Worm (Caenorhabditis elegans) whole organism, L1 larva: ENCODE measurements around the gene alfa-1.

Experiments used
- C04F5.9 ChIP-seq: sonication (generic microtip); optimal IDR thresholded peaks from 2 replicates; lab custom pipeline; 2016; ENCODE audit warnings: missing genetic modification characterization, missing compliant biosample characterization
- C16A3.4 ChIP-seq: fragments of 150-350 bp; optimal IDR thresholded peaks from 2 replicates; lab custom pipeline; 2014; ENCODE audit warnings: missing biosample characterization, missing genetic modification characterization
- Y116A8C.19 ChIP-seq: sonication (generic microtip); optimal IDR thresholded peaks from 2 replicates; lab custom pipeline; 2016; ENCODE audit warnings: missing compliant biosample characterization, missing genetic modification characterization, borderline replicate concordance
- aha-1 ChIP-seq: fragments of 150-350 bp; optimal IDR thresholded peaks from 2 replicates; lab custom pipeline; 2014; ENCODE audit warnings: missing biosample characterization, missing genetic modification characterization
- aly-2 ChIP-seq: fragments of 150-350 bp; optimal IDR thresholded peaks from 2 replicates; lab custom pipeline; 2014; ENCODE audit warnings: missing biosample characterization, missing genetic modification characterization
- ama-1 ChIP-seq: fragments of 150-350 bp; optimal IDR thresholded peaks from 2 replicates; lab custom pipeline; 2014
- blmp-1 ChIP-seq: fragments of 150-350 bp; optimal IDR thresholded peaks from 2 replicates; lab custom pipeline; 2014; ENCODE audit warnings: missing biosample characterization, missing genetic modification characterization
- ceh-63 ChIP-seq: fragments of 200-800 bp; sonication (Bioruptor generic); optimal IDR thresholded peaks from 2 replicates; lab custom pipeline; 2018; ENCODE audit warnings: mild to moderate bottlenecking, missing genetic modification characterization, missing compliant biosample characterization
- ceh-82 ChIP-seq, 3 experiments: fragments of 150-350 bp in 1 of 3; sonication (generic microtip) in 2 of 3; optimal IDR thresholded peaks; 2 replicates each; lab custom pipeline; 2014 to 2017; ENCODE audit warnings: missing biosample characterization in 3 of 3, missing genetic modification characterization in 3 of 3
- ceh-88 ChIP-seq: fragments of 200-800 bp; sonication (Bioruptor generic); IDR thresholded peaks from 2 replicates; pipeline ENCODE4 v1.3.6; 2022; ENCODE audit warnings: missing genetic modification characterization, missing compliant biosample characterization
- ceh-90 ChIP-seq: sonication (generic microtip); optimal IDR thresholded peaks from 2 replicates; lab custom pipeline; 2016; ENCODE audit warnings: missing genetic modification characterization, missing compliant biosample characterization
- ces-1 ChIP-seq: fragments of 150-350 bp; optimal IDR thresholded peaks from 2 replicates; lab custom pipeline; 2014; ENCODE audit warnings: missing biosample characterization, missing genetic modification reagents, missing genetic modification characterization
- dpl-1 ChIP-seq, 3 experiments: fragments of 150-350 bp in 2 of 3; sonication (generic microtip) in 1 of 3; optimal IDR thresholded peaks; 2 replicates each; lab custom pipeline; 2014 to 2017; ENCODE audit warnings: missing biosample characterization in 3 of 3, missing genetic modification characterization in 3 of 3, missing genetic modification reagents in 3 of 3
- efl-1 ChIP-seq, 4 experiments: fragments of 150-350 bp; optimal IDR thresholded peaks in 3 of 4; peaks in 1 of 4; 1 replicate in 1 of 4; 2 replicates in 3 of 4; lab custom pipeline; 2014; ENCODE audit warnings: missing biosample characterization in 2 of 4, missing genetic modification characterization in 2 of 4, missing genetic modification reagents in 2 of 4
- efl-3 ChIP-seq: fragments of 200-800 bp; sonication (Bioruptor generic); optimal IDR thresholded peaks from 2 replicates; lab custom pipeline; 2018; ENCODE audit warnings: mild to moderate bottlenecking, missing genetic modification characterization, missing compliant biosample characterization
- elt-2 ChIP-seq: sonication (generic microtip); optimal IDR thresholded peaks from 2 replicates; lab custom pipeline; 2016; ENCODE audit warnings: missing genetic modification characterization, mild to moderate bottlenecking, inconsistent platforms, missing compliant biosample characterization, missing genetic modification reagents
- ets-5 ChIP-seq: fragments of 200-800 bp; sonication (Bioruptor generic); IDR thresholded peaks from 2 replicates; pipeline ENCODE4 v1.3.6; 2022; ENCODE audit warnings: missing genetic modification characterization, missing compliant biosample characterization
- fkh-4 ChIP-seq: sonication (generic microtip); optimal IDR thresholded peaks from 2 replicates; lab custom pipeline; 2016; ENCODE audit warnings: missing compliant biosample characterization, missing genetic modification characterization, borderline replicate concordance
- fkh-8 ChIP-seq: sonication (generic microtip); optimal IDR thresholded peaks from 2 replicates; lab custom pipeline; 2016; ENCODE audit warnings: mild to moderate bottlenecking, missing genetic modification characterization, missing compliant biosample characterization
- hlh-4 ChIP-seq: sonication (generic microtip); optimal IDR thresholded peaks from 2 replicates; lab custom pipeline; 2016; ENCODE audit warnings: mild to moderate bottlenecking, missing genetic modification characterization, missing compliant biosample characterization
- hpl-2 ChIP-seq: fragments of 150-350 bp; optimal IDR thresholded peaks from 2 replicates; lab custom pipeline; 2014; ENCODE audit warnings: missing biosample characterization, missing genetic modification reagents, missing genetic modification characterization
- irx-1 ChIP-seq: sonication (generic microtip); optimal IDR thresholded peaks from 2 replicates; lab custom pipeline; 2016; ENCODE audit warnings: missing genetic modification characterization, missing compliant biosample characterization
- isw-1 ChIP-seq: fragments of 200-800 bp; sonication (Bioruptor generic); IDR thresholded peaks from 2 replicates; pipeline ENCODE4 v1.3.6; 2022; ENCODE audit warnings: missing genetic modification characterization, missing compliant biosample characterization
- jun-1 ChIP-seq: fragments of 150-350 bp; optimal IDR thresholded peaks from 2 replicates; lab custom pipeline; 2014; ENCODE audit warnings: missing biosample characterization, missing genetic modification reagents, missing genetic modification characterization
- lin-14 ChIP-seq: fragments of 200-800 bp; sonication (Bioruptor generic); optimal IDR thresholded peaks from 2 replicates; lab custom pipeline; 2018; ENCODE audit warnings: mild to moderate bottlenecking, missing genetic modification characterization, moderate library complexity, missing compliant biosample characterization
- lin-39 ChIP-seq: fragments of 150-350 bp; optimal IDR thresholded peaks from 2 replicates; lab custom pipeline; 2014; ENCODE audit warnings: missing biosample characterization, missing genetic modification reagents, missing genetic modification characterization
- lir-3 ChIP-seq: sonication (generic microtip); optimal IDR thresholded peaks from 2 replicates; lab custom pipeline; 2016; ENCODE audit warnings: mild to moderate bottlenecking, missing genetic modification characterization, moderate library complexity, missing compliant biosample characterization; ENCODE audit not compliant: poor library complexity
- mab-9 ChIP-seq: fragments of 200-800 bp; sonication (Bioruptor generic); IDR thresholded peaks from 2 replicates; pipeline ENCODE4 v1.3.6; 2022; ENCODE audit warnings: missing genetic modification reagents, missing genetic modification characterization, missing compliant biosample characterization
- mef-2 ChIP-seq: fragments of 150-350 bp; optimal IDR thresholded peaks from 2 replicates; lab custom pipeline; 2014; ENCODE audit warnings: missing biosample characterization, missing genetic modification characterization
- nhr-11 ChIP-seq: fragments of 150-350 bp; optimal IDR thresholded peaks from 2 replicates; lab custom pipeline; 2014; ENCODE audit warnings: missing biosample characterization, missing genetic modification characterization
- nhr-12 ChIP-seq: sonication (generic microtip); optimal IDR thresholded peaks from 2 replicates; lab custom pipeline; 2017; ENCODE audit warnings: missing biosample characterization, missing genetic modification characterization
- nhr-20 ChIP-seq: sonication (generic microtip); optimal IDR thresholded peaks from 2 replicates; lab custom pipeline; 2016; ENCODE audit warnings: mild to moderate bottlenecking, missing genetic modification characterization, missing compliant biosample characterization
- nhr-28 ChIP-seq: fragments of 150-350 bp; optimal IDR thresholded peaks from 2 replicates; lab custom pipeline; 2014; ENCODE audit warnings: missing biosample characterization, missing genetic modification characterization
- nhr-71 ChIP-seq: sonication (generic microtip); optimal IDR thresholded peaks from 2 replicates; lab custom pipeline; 2016; ENCODE audit warnings: mild to moderate bottlenecking, missing genetic modification characterization, moderate library complexity, missing compliant biosample characterization
- nhr-77 ChIP-seq: fragments of 150-350 bp; optimal IDR thresholded peaks from 2 replicates; lab custom pipeline; 2014; ENCODE audit warnings: missing biosample characterization, missing genetic modification characterization
- nhr-85 ChIP-seq: sonication (generic microtip); peaks from one replicate; lab custom pipeline; 2016; ENCODE audit warnings: missing genetic modification characterization, inconsistent platforms, missing compliant biosample characterization
- pax-3 ChIP-seq: fragments of 200-800 bp; sonication (Bioruptor generic); optimal IDR thresholded peaks from 2 replicates; lab custom pipeline; 2018; ENCODE audit warnings: mild to moderate bottlenecking, missing genetic modification characterization, moderate library complexity, missing compliant biosample characterization
- pqm-1 ChIP-seq: sonication (generic microtip); optimal IDR thresholded peaks from 3 replicates; lab custom pipeline; 2017; ENCODE audit warnings: missing biosample characterization, missing genetic modification characterization
- snpc-4 ChIP-seq: fragments of 150-350 bp; optimal IDR thresholded peaks from 2 replicates; lab custom pipeline; 2014; ENCODE audit warnings: missing biosample characterization, missing genetic modification characterization
- snu-23 ChIP-seq: sonication (generic microtip); optimal IDR thresholded peaks from 2 replicates; lab custom pipeline; 2016; ENCODE audit warnings: missing genetic modification characterization, missing compliant biosample characterization
- sup-37 ChIP-seq: fragments of 200-800 bp; sonication (Bioruptor generic); optimal IDR thresholded peaks from 2 replicates; lab custom pipeline; 2018; ENCODE audit warnings: mild to moderate bottlenecking, missing genetic modification characterization, missing compliant biosample characterization
- swsn-7 ChIP-seq: sonication (generic microtip); optimal IDR thresholded peaks from 2 replicates; lab custom pipeline; 2016; ENCODE audit warnings: missing genetic modification characterization, missing compliant biosample characterization
- tbx-2 ChIP-seq: sonication (generic microtip); optimal IDR thresholded peaks from 2 replicates; lab custom pipeline; 2016; ENCODE audit warnings: missing genetic modification characterization, missing compliant biosample characterization
- tlp-1 ChIP-seq: fragments of 150-350 bp; optimal IDR thresholded peaks from 2 replicates; lab custom pipeline; 2014; ENCODE audit warnings: missing biosample characterization, missing genetic modification characterization
- unc-130 ChIP-seq: fragments of 150-350 bp; optimal IDR thresholded peaks from 2 replicates; lab custom pipeline; 2017; ENCODE audit warnings: missing biosample characterization, missing genetic modification characterization, inconsistent platforms
- unc-30 ChIP-seq: sonication (generic microtip); optimal IDR thresholded peaks from 2 replicates; lab custom pipeline; 2017; ENCODE audit warnings: missing biosample characterization, missing genetic modification characterization
- unc-62 ChIP-seq: fragments of 150-350 bp; optimal IDR thresholded peaks from 2 replicates; lab custom pipeline; 2014; ENCODE audit warnings: missing biosample characterization, missing genetic modification reagents, missing genetic modification characterization
- unc-98 ChIP-seq: fragments of 200-800 bp; sonication (Bioruptor generic); IDR thresholded peaks from 2 replicates; pipeline ENCODE4 v1.3.6; 2022; ENCODE audit warnings: missing genetic modification characterization, missing compliant biosample characterization
- vab-15 ChIP-seq: sonication (generic microtip); optimal IDR thresholded peaks from 2 replicates; lab custom pipeline; 2017; ENCODE audit warnings: missing genotype, mild to moderate bottlenecking, missing genetic modification characterization, missing compliant biosample characterization
- xbp-1 ChIP-seq: sonication (generic microtip); optimal IDR thresholded peaks from 2 replicates; lab custom pipeline; 2016; ENCODE audit warnings: missing genetic modification characterization, missing compliant biosample characterization
- zag-1 ChIP-seq: fragments of 150-350 bp; optimal IDR thresholded peaks from 2 replicates; lab custom pipeline; 2014; ENCODE audit warnings: missing biosample characterization, missing genetic modification characterization
- ztf-11 ChIP-seq, 2 experiments: sonication (generic microtip); optimal IDR thresholded peaks; 2 replicates each; lab custom pipeline; 2016 to 2017; ENCODE audit warnings: missing genetic modification characterization in 2 of 2, missing biosample characterization in 1 of 2, missing compliant biosample characterization in 1 of 2
- ztf-4 ChIP-seq: fragments of 150-350 bp; optimal IDR thresholded peaks from 2 replicates; lab custom pipeline; 2014; ENCODE audit warnings: missing biosample characterization, missing genetic modification characterization

Gene alfa-1

ce11 chrII:7662008-7662686, at the start of gene alfa-1:
Gene alfa-1, minus strand, starts transcription at chrII:7662522.
- TF ChIP-seq nhr-77 (tag; lab: Kevin White, UChicago) (no peak), ztf-4 (tag; lab: Kevin White, UChicago) (no peak), isw-1 (GFP tag; lab: Robert Waterston, UW) (no peak), ceh-82 (tag; optimal IDR thresholded peaks at IDR 0.05; lab: Kevin White, UChicago) (no peak), nhr-20 (tag; lab: Kevin White, UChicago) (peak; percentile 6), efl-3 (no peak), irx-1 (tag; lab: Kevin White, UChicago) (no peak), hpl-2 (no peak), swsn-7 (tag; lab: Kevin White, UChicago) (no peak), ama-1 (lab: Kevin White, UChicago) (no peak), mef-2 (tag; lab: Kevin White, UChicago) (no peak), nhr-71 (peak; percentile 25), unc-98 (no peak), ztf-11 (tag; optimal IDR thresholded peaks at IDR 0.05; lab: Kevin White, UChicago) (no peak), unc-130 (tag; lab: Kevin White, UChicago) (no peak), fkh-8 (tag; lab: Kevin White, UChicago) (no peak), blmp-1 (tag; lab: Kevin White, UChicago) (peak; percentile 55), Y116A8C.19 (tag; lab: Kevin White, UChicago) (no peak), efl-1 (optimal IDR thresholded peaks at IDR 0.05; lab: Kevin White, UChicago) (peak in 1 of 2 experiments; percentile 5), efl-1 (GFP tag; optimal IDR thresholded peaks at IDR 0.05 in 1 of 2; lab: Kevin White, UChicago) (peak in 1 of 2 experiments; percentile 30), unc-62 (GFP tag; lab: Kevin White, UChicago) (no peak), C04F5.9 (tag; lab: Kevin White, UChicago) (no peak), aly-2 (tag; lab: Kevin White, UChicago) (no peak), dpl-1 (GFP tag; optimal IDR thresholded peaks at IDR 0.05; lab: Kevin White, UChicago) (peak; percentile 8 to 31 (median 17)), lin-14 (GFP tag; lab: Kevin White, UChicago) (peak; percentile 74), tbx-2 (tag; lab: Kevin White, UChicago) (no peak), unc-30 (tag; lab: Kevin White, UChicago) (no peak), ceh-63 (GFP tag; lab: Kevin White, UChicago) (no peak), nhr-85 (tag; lab: Kevin White, UChicago) (peak; percentile 53), mab-9 (GFP tag; lab: Robert Waterston, UW) (no peak), pqm-1 (tag; lab: Kevin White, UChicago) (no peak), tlp-1 (no peak), pax-3 (tag; lab: Kevin White, UChicago) (no peak), sup-37 (no peak), jun-1 (tag; lab: Kevin White, UChicago) (peak; percentile 0), C16A3.4 (tag; lab: Kevin White, UChicago) (no peak), fkh-4 (tag; lab: Kevin White, UChicago) (no peak), zag-1 (tag; lab: Kevin White, UChicago) (no peak), snpc-4 (tag; lab: Kevin White, UChicago) (no peak), lir-3 (tag; lab: Kevin White, UChicago) (peak; percentile 8), aha-1 (tag; lab: Kevin White, UChicago) (no peak), nhr-12 (no peak), elt-2 (tag; lab: Kevin White, UChicago) (peak; percentile 46), ces-1 (no peak), lin-39 (tag; lab: Kevin White, UChicago) (no peak), snu-23 (GFP tag; lab: Kevin White, UChicago) (peak; percentile 41), vab-15 (tag; lab: Kevin White, UChicago) (no peak), nhr-11 (no peak), nhr-28 (tag; lab: Kevin White, UChicago) (no peak), ets-5 (no peak), ceh-88 (GFP tag; lab: Robert Waterston, UW) (no peak), hlh-4 (tag; lab: Kevin White, UChicago) (no peak), xbp-1 (no peak), ceh-90 (tag; lab: Kevin White, UChicago) (no peak)
